Worm (Caenorhabditis elegans) whole organism, L4/young adult: Measurements from ENCODE around the gene pfd-4.

Experiments used
- W03F9.2 ChIP-seq: fragments of 150-350 bp; optimal IDR thresholded peaks from 2 replicates; lab custom pipeline; 2014; ENCODE audit warnings: missing biosample characterization, missing genetic modification characterization
- dao-5 ChIP-seq: sonication (generic microtip); optimal IDR thresholded peaks from 2 replicates; lab custom pipeline; 2016; ENCODE audit warnings: missing genotype, missing genetic modification characterization, moderate library complexity, missing compliant biosample characterization
- him-1 ChIP-seq: sonication (generic microtip); optimal IDR thresholded peaks from 2 replicates; lab custom pipeline; 2016; ENCODE audit warnings: missing genotype, missing genetic modification reagents, missing genetic modification characterization, missing compliant biosample characterization

- TF ChIP-seq dao-5 (tag; lab: Kevin White, UChicago) (no peak), W03F9.2 (tag; lab: Kevin White, UChicago) (no peak), him-1 (no peak)
Observed at ce11 chrIV:11285239-11285638, 29.8 kb upstream of the pfd-4 start.
